Worm (Caenorhabditis elegans) whole organism, midembryonic: ENCODE measurements around the gene ZK430.5.

Source experiments
- cog-1 ChIP-seq: sonication (generic microtip); optimal IDR thresholded peaks from 2 replicates; lab custom pipeline; 2016; ENCODE audit warnings: missing genetic modification characterization, missing compliant biosample characterization
- flt-1 ChIP-seq: fragments of 200-800 bp; sonication (Bioruptor generic); IDR thresholded peaks from 2 replicates; pipeline ENCODE4 v1.3.6; 2022; ENCODE audit warnings: missing genetic modification characterization, missing compliant biosample characterization
- klf-2 ChIP-seq: fragments of 200-800 bp; sonication (Bioruptor generic); conservative IDR thresholded peaks from 2 replicates; pipeline ENCODE4 v1.3.6; 2022; ENCODE audit warnings: missing genetic modification reagents, missing genetic modification characterization, missing compliant biosample characterization
- med-1 ChIP-seq: sonication (generic microtip); optimal IDR thresholded peaks from 2 replicates; lab custom pipeline; 2017; ENCODE audit warnings: missing genetic modification characterization, mild to moderate bottlenecking, missing compliant biosample characterization, antibody characterized with exemption, missing genetic modification reagents; ENCODE audit not compliant: insufficient read depth
- ref-1 ChIP-seq: fragments of 200-800 bp; sonication (Bioruptor generic); conservative IDR thresholded peaks from 2 replicates; pipeline ENCODE4 v1.3.6; 2022; ENCODE audit warnings: missing genetic modification reagents, missing genetic modification characterization, missing compliant biosample characterization
- ztf-23 ChIP-seq: fragments of 200-800 bp; sonication (Bioruptor generic); IDR thresholded peaks from 2 replicates; pipeline ENCODE4 v1.3.6; 2022; ENCODE audit warnings: missing genetic modification reagents, missing genetic modification characterization, missing compliant biosample characterization

DNA sequence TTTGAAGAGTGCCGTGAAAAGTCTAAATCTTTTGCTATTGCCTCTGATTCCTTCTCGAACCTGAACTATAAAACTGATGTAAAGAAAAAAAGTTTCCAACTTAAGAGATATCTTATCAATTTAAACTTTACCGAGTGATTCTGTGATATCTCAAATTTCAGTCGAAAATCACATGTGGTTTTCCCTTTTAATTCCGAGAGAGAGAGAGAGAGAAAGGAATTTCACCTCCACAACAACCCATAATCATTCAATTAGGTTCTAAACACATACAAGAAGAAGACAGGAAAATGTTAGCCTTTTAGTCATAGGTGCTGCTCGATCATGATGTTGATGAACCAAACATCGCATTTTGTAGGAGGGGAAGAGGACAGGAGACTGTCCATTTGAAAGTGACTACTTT is 14.4 kb upstream of the ZK430.5 start:
- TF ChIP-seq cog-1 (tag; lab: Kevin White, UChicago) (no peak), ref-1 (no peak), ztf-23 (GFP tag; lab: Robert Waterston, UW) (no peak), klf-2 (no peak), flt-1 (GFP tag; lab: Robert Waterston, UW) (no peak), med-1 (GFP tag; lab: Kevin White, UChicago) (no peak)
